Worm (Caenorhabditis elegans) whole organism, L4 larva: ENCODE measurements around the gene set-17.

Source experiments
- F44E2.7 ChIP-seq: fragments of 200-800 bp; sonication (Bioruptor generic); IDR thresholded peaks from 2 replicates; pipeline ENCODE4 v2.1.2; 2022; ENCODE audit warnings: missing genetic modification characterization, missing compliant biosample characterization
- Y75B8A.6 ChIP-seq: fragments of 200-800 bp; sonication (Bioruptor generic); IDR thresholded peaks from 2 replicates; pipeline ENCODE4 v1.3.6; 2022; ENCODE audit warnings: missing genetic modification reagents, missing genetic modification characterization, missing compliant biosample characterization
- ama-1 ChIP-seq: fragments of 150-350 bp; optimal IDR thresholded peaks from 2 replicates; lab custom pipeline; 2014; ENCODE audit warnings: inconsistent platforms, mixed read lengths
- arid-1 ChIP-seq: fragments of 200-800 bp; sonication (Bioruptor generic); conservative IDR thresholded peaks from 2 replicates; pipeline ENCODE4 v1.3.6; 2022; ENCODE audit warnings: missing genetic modification reagents, missing genetic modification characterization, missing compliant biosample characterization
- attf-4 ChIP-seq: sonication (generic microtip); optimal IDR thresholded peaks from 3 replicates; lab custom pipeline; 2017; ENCODE audit warnings: missing biosample characterization, missing genetic modification characterization
- daf-16 ChIP-seq, 3 experiments: sonication (generic microtip); optimal IDR thresholded peaks; 2 replicates each; lab custom pipeline; 2016 to 2017; ENCODE audit warnings: missing genetic modification characterization in 3 of 3, missing genetic modification reagents in 3 of 3, mild to moderate bottlenecking in 2 of 3, missing compliant biosample characterization in 2 of 3, missing biosample characterization in 1 of 3, moderate library complexity in 1 of 3
- fos-1 ChIP-seq: fragments of 150-350 bp; optimal IDR thresholded peaks from 2 replicates; lab custom pipeline; 2014; ENCODE audit warnings: missing biosample characterization, missing genetic modification characterization
- hlh-11 ChIP-seq: fragments of 200-800 bp; sonication (Bioruptor generic); optimal IDR thresholded peaks from 2 replicates; lab custom pipeline; 2018; ENCODE audit warnings: mild to moderate bottlenecking, missing genetic modification characterization, missing compliant biosample characterization
- madf-9 ChIP-seq: fragments of 200-800 bp; sonication (Bioruptor generic); conservative IDR thresholded peaks from 2 replicates; pipeline ENCODE4 v1.3.6; 2022; ENCODE audit warnings: missing genetic modification reagents, missing genetic modification characterization, missing compliant biosample characterization
- mdt-29 ChIP-seq: fragments of 200-800 bp; sonication (Bioruptor generic); IDR thresholded peaks from 2 replicates; pipeline ENCODE4 v1.3.6; 2022; ENCODE audit warnings: missing genetic modification reagents, missing genetic modification characterization, missing compliant biosample characterization
- nhr-10 ChIP-seq: fragments of 150-350 bp; optimal IDR thresholded peaks from 2 replicates; lab custom pipeline; 2014; ENCODE audit warnings: missing biosample characterization, missing genetic modification characterization
- nhr-42 ChIP-seq: fragments of 200-800 bp; sonication (Bioruptor generic); IDR thresholded peaks from 2 replicates; pipeline ENCODE4 v1.3.6; 2022; ENCODE audit warnings: missing genetic modification characterization, missing compliant biosample characterization
- nhr-76 ChIP-seq: fragments of 150-350 bp; optimal IDR thresholded peaks from 2 replicates; lab custom pipeline; 2014; ENCODE audit warnings: missing biosample characterization, missing genetic modification characterization
- set-16 ChIP-seq: fragments of 200-800 bp; sonication (Bioruptor generic); IDR thresholded peaks from 2 replicates; pipeline ENCODE4 v1.3.6; 2022; ENCODE audit warnings: missing genetic modification reagents, missing genetic modification characterization, missing compliant biosample characterization
- unc-62 ChIP-seq, 3 experiments: fragments of 150-350 bp in 1 of 3; sonication (generic microtip); optimal IDR thresholded peaks in 2 of 3; peaks in 1 of 3; 1 replicate in 1 of 3; 2 replicates in 2 of 3; lab custom pipeline; 2014 to 2017; ENCODE audit warnings: missing biosample characterization in 3 of 3, missing genetic modification characterization in 3 of 3, missing genetic modification reagents in 3 of 3, missing genotype in 1 of 3
- ztf-7 ChIP-seq: fragments of 150-350 bp; optimal IDR thresholded peaks from 2 replicates; lab custom pipeline; 2014; ENCODE audit warnings: missing biosample characterization, missing genetic modification characterization

set-17 gene

ce11 chrII:8889589-8889988, 50.7 kb downstream of the set-17 start:
- no peak for TF ChIP-seq hlh-11
- TF ChIP-seq nhr-10 (tag; lab: Kevin White, UChicago): no peak
- no peak for TF ChIP-seq fos-1 (tag; lab: Kevin White, UChicago)
- TF ChIP-seq F44E2.7 (GFP tag; lab: Robert Waterston, UW): no peak
- TF ChIP-seq nhr-76: no peak
- no peak for TF ChIP-seq nhr-42 (GFP tag; lab: Robert Waterston, UW)
- no peak for TF ChIP-seq arid-1
- TF ChIP-seq daf-16 (GFP tag; optimal IDR thresholded peaks at IDR 0.05; lab: Kevin White, UChicago): no peak
- TF ChIP-seq daf-16 (tag; optimal IDR thresholded peaks at IDR 0.05; lab: Kevin White, UChicago): peak; percentile 26
- TF ChIP-seq ztf-7 (tag; lab: Kevin White, UChicago): no peak
- no peak for TF ChIP-seq madf-9 (GFP tag; lab: Robert Waterston, UW)
- TF ChIP-seq unc-62 (GFP tag; optimal IDR thresholded peaks at IDR 0.05 in 1 of 2; lab: Kevin White, UChicago): peak in 1 of 2 experiments; percentile 8
- TF ChIP-seq unc-62 (tag; optimal IDR thresholded peaks at IDR 0.05; lab: Kevin White, UChicago): no peak
- no peak for TF ChIP-seq set-16 (GFP tag; lab: Robert Waterston, UW)
- TF ChIP-seq ama-1 (lab: Kevin White, UChicago): peak; percentile 54
- no peak for TF ChIP-seq attf-4 (tag; lab: Kevin White, UChicago)
- no peak for TF ChIP-seq Y75B8A.6 (GFP tag; lab: Robert Waterston, UW)
- no peak for TF ChIP-seq mdt-29 (GFP tag; lab: Robert Waterston, UW)
